Fruit fly (Drosophila melanogaster) whole organism, embryonic: ENCODE data around the gene kibra.

Source experiments
- Awh ChIP-seq: fragments of 200-800 bp; sonication (Bioruptor generic); IDR thresholded peaks from 2 replicates; pipeline ENCODE4, ENCODE4 v1.3.6; 2022; ENCODE audit warnings: missing biosample characterization, missing genetic modification characterization
- CG10366 ChIP-seq: fragments of 200-800 bp; sonication (Bioruptor generic); IDR thresholded peaks from 2 replicates; pipeline ENCODE4 v1.3.6; 2022; ENCODE audit warnings: missing biosample characterization, missing genetic modification characterization
- CG10543 ChIP-seq: fragments of 200-800 bp; sonication (Bioruptor generic); optimal IDR thresholded peaks from 3 replicates; lab custom pipeline; 2017; ENCODE audit warnings: missing biosample characterization, mild to moderate bottlenecking, missing genetic modification characterization, moderate library complexity
- CG12942 ChIP-seq: fragments of 200-800 bp; sonication (Bioruptor generic); optimal IDR thresholded peaks from 3 replicates; lab custom pipeline; 2016; ENCODE audit warnings: missing biosample characterization, missing genetic modification characterization
- CG13123 ChIP-seq: fragments of 200-800 bp; sonication (Bioruptor generic); optimal IDR thresholded peaks from 2 replicates; lab custom pipeline; 2016; ENCODE audit warnings: missing biosample characterization, missing genetic modification characterization
- CG13624 ChIP-seq: fragments of 200-800 bp; sonication (Bioruptor generic); optimal IDR thresholded peaks from 2 replicates; lab custom pipeline; 2016; ENCODE audit warnings: missing biosample characterization, missing genetic modification characterization
- CG15514 ChIP-seq: fragments of 200-800 bp; sonication (Bioruptor generic); optimal IDR thresholded peaks from 3 replicates; lab custom pipeline; 2017; ENCODE audit warnings: missing biosample characterization, missing genetic modification characterization, mild to moderate bottlenecking, moderate library complexity, missing genetic modification reagents
- CG17361 ChIP-seq: fragments of 200-800 bp; sonication (Bioruptor generic); IDR thresholded peaks from 3 replicates; pipeline ENCODE4 v1.3.6; 2022; ENCODE audit warnings: missing biosample characterization, missing genetic modification characterization
- CG31441 ChIP-seq: fragments of 200-800 bp; sonication (Bioruptor generic); IDR thresholded peaks from 2 replicates; pipeline ENCODE4 v1.3.6; 2022; ENCODE audit warnings: missing biosample characterization, missing genetic modification characterization
- CG32772 ChIP-seq: fragments of 200-800 bp; sonication (Bioruptor generic); IDR thresholded peaks from 2 replicates; pipeline ENCODE4 v1.3.6; 2022; ENCODE audit warnings: missing biosample characterization, missing genetic modification characterization
- CG3407 ChIP-seq: fragments of 200-800 bp; sonication (Bioruptor generic); optimal IDR thresholded peaks from 2 replicates; lab custom pipeline; 2018; ENCODE audit warnings: missing biosample characterization, mild to moderate bottlenecking, missing genetic modification characterization
- CG4424 ChIP-seq: fragments of 200-800 bp; sonication (Bioruptor generic); optimal IDR thresholded peaks from 3 replicates; lab custom pipeline; 2016; ENCODE audit warnings: missing biosample characterization, missing genetic modification characterization
- CG4617 ChIP-seq: fragments of 200-800 bp; sonication (Bioruptor generic); optimal IDR thresholded peaks from 3 replicates; lab custom pipeline; 2016; ENCODE audit warnings: missing biosample characterization, missing genetic modification characterization, borderline replicate concordance
- CG4707 ChIP-seq: fragments of 200-800 bp; sonication (Bioruptor generic); optimal IDR thresholded peaks from 2 replicates; lab custom pipeline; 2018; ENCODE audit warnings: missing biosample characterization, mild to moderate bottlenecking, missing genetic modification characterization, moderate library complexity
- CG6654 ChIP-seq: fragments of 200-800 bp; sonication (Bioruptor generic); optimal IDR thresholded peaks from 2 replicates; lab custom pipeline; 2017; ENCODE audit warnings: missing biosample characterization, mild to moderate bottlenecking, missing genetic modification characterization
- CG6683 ChIP-seq: fragments of 200-800 bp; sonication (Bioruptor generic); optimal IDR thresholded peaks from 2 replicates; lab custom pipeline; 2017; ENCODE audit warnings: missing biosample characterization, mild to moderate bottlenecking, missing genetic modification characterization, missing genetic modification reagents
- CG6689 ChIP-seq: fragments of 200-800 bp; sonication (Bioruptor generic); IDR thresholded peaks from 2 replicates; pipeline ENCODE4 v1.3.6; 2022; ENCODE audit warnings: missing biosample characterization, missing genetic modification characterization
- CG7987 ChIP-seq: fragments of 200-800 bp; sonication (Bioruptor generic); optimal IDR thresholded peaks from 2 replicates; lab custom pipeline; 2018; ENCODE audit warnings: missing biosample characterization, mild to moderate bottlenecking, missing genetic modification characterization, moderate library complexity
- CG8089 ChIP-seq: fragments of 200-800 bp; sonication (Bioruptor generic); optimal IDR thresholded peaks from 3 replicates; lab custom pipeline; 2016; ENCODE audit warnings: missing biosample characterization, missing genetic modification characterization
- Dip3 ChIP-seq: fragments of 200-800 bp; sonication (Bioruptor generic); optimal IDR thresholded peaks from 3 replicates; lab custom pipeline; 2016; ENCODE audit warnings: missing biosample characterization, missing genetic modification characterization
- Doc3 ChIP-seq: fragments of 200-800 bp; sonication (Bioruptor generic); IDR thresholded peaks from 3 replicates; pipeline ENCODE4 v1.3.6; 2022; ENCODE audit warnings: missing biosample characterization, missing genetic modification characterization; ENCODE audit not compliant: partially characterized antibody
- ERR ChIP-seq: fragments of 200-800 bp; sonication (Bioruptor generic); optimal IDR thresholded peaks from 2 replicates; lab custom pipeline; 2016; ENCODE audit warnings: missing biosample characterization, missing genetic modification characterization
- Ets97D ChIP-seq: fragments of 200-800 bp; sonication (Bioruptor generic); optimal IDR thresholded peaks from 3 replicates; lab custom pipeline; 2016; ENCODE audit warnings: missing biosample characterization, missing genetic modification characterization
- HHEX ChIP-seq: fragments of 200-800 bp; sonication (Bioruptor generic); optimal IDR thresholded peaks from 3 replicates; lab custom pipeline; 2017; ENCODE audit warnings: missing biosample characterization, mild to moderate bottlenecking, missing genetic modification characterization, missing genetic modification reagents
- Hmr ChIP-seq: fragments of 200-800 bp; sonication (Bioruptor generic); optimal IDR thresholded peaks from 3 replicates; lab custom pipeline; 2017; ENCODE audit warnings: mild to moderate bottlenecking, missing biosample characterization, missing genetic modification reagents, missing genetic modification characterization
- Med ChIP-seq: fragments of 200-800 bp; sonication (Bioruptor generic); peaks from one replicate; lab custom pipeline; 2016; ENCODE audit warnings: missing biosample characterization, missing genetic modification characterization, mild to moderate bottlenecking, inconsistent platforms, moderate library complexity
- NFAT ChIP-seq: fragments of 200-800 bp; sonication (Bioruptor generic); IDR thresholded peaks from 2 replicates; pipeline ENCODE4 v1.3.6; 2022; ENCODE audit warnings: missing biosample characterization, missing genetic modification characterization
- Nf-YC ChIP-seq: fragments of 200-800 bp; optimal IDR thresholded peaks from 3 replicates; lab custom pipeline; 2019; ENCODE audit warnings: missing biosample characterization, mild to moderate bottlenecking, missing genetic modification characterization, moderate library complexity
- Pdp1 ChIP-seq, 2 experiments: fragments of 200-800 bp; sonication (Bioruptor generic); optimal IDR thresholded peaks; 3 replicates each; lab custom pipeline; 2016; ENCODE audit warnings: missing biosample characterization in 2 of 2, missing genetic modification characterization in 2 of 2, mild to moderate bottlenecking in 1 of 2, moderate library complexity in 1 of 2
- Poxn ChIP-seq: fragments of 200-800 bp; sonication (Bioruptor generic); IDR thresholded peaks from 2 replicates; pipeline ENCODE4 v1.3.6; 2022; ENCODE audit warnings: missing biosample characterization, missing genetic modification characterization
- Rx ChIP-seq: fragments of 200-800 bp; sonication (Bioruptor generic); IDR thresholded peaks from 2 replicates; pipeline ENCODE4 v1.3.6; 2022; ENCODE audit warnings: missing biosample characterization, missing genetic modification characterization
- Tbp ChIP-seq: fragments of >200 bp; optimal IDR thresholded peaks from 2 replicates; lab custom pipeline; 2018; ENCODE audit warnings: missing biosample characterization, missing genetic modification characterization
- Vsx1 ChIP-seq: fragments of 200-800 bp; sonication (Bioruptor generic); optimal IDR thresholded peaks from 2 replicates; lab custom pipeline; 2017; ENCODE audit warnings: missing biosample characterization, mild to moderate bottlenecking, missing genetic modification characterization, missing genetic modification reagents
- Xbp1 ChIP-seq: fragments of 200-800 bp; sonication (Bioruptor generic); optimal IDR thresholded peaks from 3 replicates; lab custom pipeline; 2016; ENCODE audit warnings: missing biosample characterization, mild to moderate bottlenecking, missing genetic modification characterization
- ato ChIP-seq: fragments of 200-800 bp; sonication (Bioruptor generic); IDR thresholded peaks from 2 replicates; pipeline ENCODE4 v1.3.6; 2022; ENCODE audit warnings: missing biosample characterization, missing genetic modification characterization; ENCODE audit not compliant: partially characterized antibody
- btn ChIP-seq: fragments of 200-800 bp; sonication (Bioruptor generic); optimal IDR thresholded peaks from 2 replicates; lab custom pipeline; 2016; ENCODE audit warnings: missing biosample characterization, missing genetic modification characterization
- cad ChIP-seq: fragments of >200 bp; optimal IDR thresholded peaks from 2 replicates; lab custom pipeline; 2017; ENCODE audit warnings: missing biosample characterization, missing genetic modification characterization
- ci ChIP-seq: fragments of 200-800 bp; sonication (Bioruptor generic); IDR thresholded peaks from 3 replicates; pipeline ENCODE4 v1.3.6; 2022; ENCODE audit warnings: missing biosample characterization, missing genetic modification characterization
- dmrt99B ChIP-seq: fragments of 200-800 bp; sonication (Bioruptor generic); optimal IDR thresholded peaks from 2 replicates; lab custom pipeline; 2018; ENCODE audit warnings: missing biosample characterization, mild to moderate bottlenecking, missing genetic modification characterization, moderate library complexity
- gfzf ChIP-seq: fragments of 200-800 bp; sonication (Bioruptor generic); optimal IDR thresholded peaks from 2 replicates; lab custom pipeline; 2016; ENCODE audit warnings: missing biosample characterization, mild to moderate bottlenecking, missing genetic modification characterization, moderate library complexity
- ken ChIP-seq: fragments of 200-800 bp; sonication (Bioruptor generic); IDR thresholded peaks from 3 replicates; pipeline ENCODE4 v1.3.6; 2022; ENCODE audit warnings: missing biosample characterization, missing genetic modification characterization
- org-1 ChIP-seq: fragments of 200-800 bp; sonication (Bioruptor generic); optimal IDR thresholded peaks from 2 replicates; lab custom pipeline; 2017; ENCODE audit warnings: missing biosample characterization, missing genetic modification characterization
- pb ChIP-seq: fragments of 200-800 bp; sonication (Bioruptor generic); optimal IDR thresholded peaks from 3 replicates; lab custom pipeline; 2016; ENCODE audit warnings: missing biosample characterization, missing genetic modification characterization
- prd ChIP-seq, 3 experiments: fragments of >200 bp in 2 of 3; fragments of 200-800 bp in 1 of 3; sonication (Bioruptor generic) in 1 of 3; optimal IDR thresholded peaks in 2 of 3; IDR thresholded peaks in 1 of 3; 2 replicates in 2 of 3; 3 replicates in 1 of 3; pipeline versions ENCODE4 v1.3.6 to Lab custom; 2017 to 2022; ENCODE audit warnings: missing biosample characterization in 1 of 3, missing genetic modification characterization in 1 of 3
- pros ChIP-seq: fragments of 200-800 bp; sonication (Bioruptor generic); optimal IDR thresholded peaks from 3 replicates; lab custom pipeline; 2019; ENCODE audit warnings: missing biosample characterization, mild to moderate bottlenecking, missing genetic modification characterization, moderate library complexity
- ranshi ChIP-seq: fragments of 200-800 bp; sonication (Bioruptor generic); IDR thresholded peaks from 2 replicates; pipeline ENCODE4 v1.3.6; 2022; ENCODE audit warnings: missing biosample characterization, missing genetic modification characterization
- row ChIP-seq: fragments of 200-800 bp; sonication (Bioruptor generic); IDR thresholded peaks from 3 replicates; pipeline ENCODE4 v1.3.6; 2022; ENCODE audit warnings: missing biosample characterization, missing genetic modification characterization
- sens ChIP-seq: fragments of 200-800 bp; sonication (Bioruptor generic); peaks from one replicate; lab custom pipeline; 2016; ENCODE audit warnings: missing biosample characterization, missing genetic modification characterization
- sima ChIP-seq: fragments of 200-800 bp; sonication (Bioruptor generic); optimal IDR thresholded peaks from 2 replicates; lab custom pipeline; 2016; ENCODE audit warnings: missing biosample characterization, missing genetic modification characterization
- trh ChIP-seq: fragments of 200-800 bp; sonication (Bioruptor generic); optimal IDR thresholded peaks from 2 replicates; lab custom pipeline; 2016; ENCODE audit warnings: missing biosample characterization, missing genetic modification characterization

Gene kibra

dm6 chr3R:14731061-14731780, 7.2 kb upstream of the kibra start, which contains the start of gene CG7530 (continued):
- TF ChIP-seq Awh (GFP tag; lab: Robert Waterston, UW) (no peak), CG4707 (GFP tag; lab: Kevin White, UChicago) (no peak), Xbp1 (GFP tag; lab: Kevin White, UChicago) (no peak), CG31441 (GFP tag; lab: Robert Waterston, UW) (no peak), CG6689 (no peak), Nf-YC (no peak), CG10543 (GFP tag; lab: Kevin White, UChicago) (no peak), CG8089 (GFP tag; lab: Kevin White, UChicago) (no peak), ken (GFP tag; lab: Robert Waterston, UW) (no peak), CG15514 (GFP tag; lab: Kevin White, UChicago) (no peak), CG6683 (no peak), Tbp (GFP tag; lab: Kevin White, UChicago) (no peak), CG7987 (GFP tag; lab: Kevin White, UChicago) (no peak), CG12942 (GFP tag; lab: Kevin White, UChicago) (no peak), btn (no peak), Med (GFP tag; lab: Kevin White, UChicago) (peak; percentile 81), row (GFP tag; lab: Robert Waterston, UW) (0 out of 3 replicates have a peak, but pooled peaks have one; percentile 40), Doc3 (GFP tag; lab: Robert Waterston, UW) (no peak), CG32772 (no peak), Ets97D (no peak), CG4424 (GFP tag; lab: Kevin White, UChicago) (no peak), ranshi (GFP tag; lab: Robert Waterston, UW) (0 out of 2 replicates have a peak, but pooled peaks have one; percentile 13), ERR (GFP tag; lab: Kevin White, UChicago) (no peak), prd (optimal IDR thresholded peaks at IDR 0.05; lab: Kevin White, UChicago) (no peak), prd (GFP tag; IDR thresholded peaks at IDR 0.05; lab: Robert Waterston, UW) (0 out of 3 replicates have a peak, but pooled peaks have one; percentile 33), CG6654 (GFP tag; lab: Kevin White, UChicago) (no peak), NFAT (no peak), HHEX (no peak), Rx (GFP tag; lab: Robert Waterston, UW) (no peak), Vsx1 (GFP tag; lab: Kevin White, UChicago) (no peak), Dip3 (GFP tag; lab: Kevin White, UChicago) (no peak), cad (GFP tag; lab: Kevin White, UChicago) (no peak), Hmr (GFP tag; lab: Kevin White, UChicago) (peak; percentile 49), ci (GFP tag; lab: Robert Waterston, UW) (0 out of 3 replicates have a peak, but pooled peaks have one; percentile 23), CG13123 (GFP tag; lab: Kevin White, UChicago) (no peak), pb (GFP tag; lab: Kevin White, UChicago) (no peak), CG3407 (no peak), CG10366 (GFP tag; lab: Robert Waterston, UW) (no peak), CG13624 (GFP tag; lab: Kevin White, UChicago) (no peak), CG4617 (GFP tag; lab: Kevin White, UChicago) (no peak), sens (GFP tag; lab: Kevin White, UChicago) (peak; percentile 57), org-1 (GFP tag; lab: Kevin White, UChicago) (no peak), Poxn (GFP tag; lab: Robert Waterston, UW) (no peak), pros (GFP tag; lab: Kevin White, UChicago) (no peak), dmrt99B (tag; lab: Kevin White, UChicago) (peak; percentile 15), Pdp1 (GFP tag; optimal IDR thresholded peaks at IDR 0.05; lab: Kevin White, UChicago) (peak in 1 of 2 experiments; percentile 91), sima (GFP tag; lab: Kevin White, UChicago) (no peak), CG17361 (no peak), trh (GFP tag; lab: Kevin White, UChicago) (no peak), gfzf (GFP tag; lab: Kevin White, UChicago) (no peak), ato (GFP tag; lab: Robert Waterston, UW) (no peak)
